Worm (Caenorhabditis elegans): Measurements from ENCODE around the gene crn-7.

crn-7 gene

ce11 chrIII:8319100-8319499, 50.8 kb downstream of the crn-7 start, which contains the start of gene F10E9.11 (continued):
- TF ChIP-seq madf-5 (GFP tag; IDR thresholded peaks at IDR 0.05) (no peak), nhr-25 (tag; optimal IDR thresholded peaks at IDR 0.05; ENCODE audit: borderline replicate concordance, insufficient read depth) (peak; percentile 15), php-3 (GFP tag; IDR thresholded peaks at IDR 0.05) (no peak), ces-1 (GFP tag; optimal IDR thresholded peaks at IDR 0.05) (no peak), lir-3 (tag; optimal IDR thresholded peaks at IDR 0.05) (no peak), snpc-4 (tag; optimal IDR thresholded peaks at IDR 0.05) (no peak), ztf-11 (tag; optimal IDR thresholded peaks at IDR 0.05) (no peak), hif-1 (tag; optimal IDR thresholded peaks at IDR 0.05) (peak in 1 of 2 experiments; percentile 87), spr-1 (tag; optimal IDR thresholded peaks at IDR 0.05) (peak; percentile 55), daf-12 (tag; optimal IDR thresholded peaks at IDR 0.05) (no peak), rbr-2 (tag; optimal IDR thresholded peaks at IDR 0.05) (peak; percentile 46), ceh-28 (tag; optimal IDR thresholded peaks at IDR 0.05) (no peak), jun-1 (tag; optimal IDR thresholded peaks at IDR 0.05) (no peak), F37D6.2 (tag; optimal IDR thresholded peaks at IDR 0.05) (peak; percentile 56), duxl-1 (tag; optimal IDR thresholded peaks at IDR 0.05; ENCODE audit: poor library complexity) (peak; percentile 57), ama-1 (optimal IDR thresholded peaks at IDR 0.05) (no peak), snpc-1.2 (GFP tag; IDR thresholded peaks at IDR 0.05) (0 out of 2 replicates have a peak, but pooled peaks have one; percentile 53), zag-1 (tag; optimal IDR thresholded peaks at IDR 0.05) (no peak), ceh-32 (tag; optimal IDR thresholded peaks at IDR 0.05; ENCODE audit: poor library complexity) (no peak), egl-43 (GFP tag; IDR thresholded peaks at IDR 0.05) (no peak), lin-38 (GFP tag; IDR thresholded peaks at IDR 0.05) (peak; percentile 78), nhr-10 (tag; optimal IDR thresholded peaks at IDR 0.05) (no peak), nhr-6 (tag; optimal IDR thresholded peaks at IDR 0.05) (peak; percentile 65), F26F4.8 (GFP tag; conservative IDR thresholded peaks at IDR 0.05) (no peak), tag-97 (GFP tag; IDR thresholded peaks at IDR 0.05) (no peak), ceh-82 (tag; optimal IDR thresholded peaks at IDR 0.05) (no peak), T26A8.4 (GFP tag; IDR thresholded peaks at IDR 0.05) (peak; percentile 45; the same call in 1 of the 2 replicates), lsy-2 (tag; optimal IDR thresholded peaks at IDR 0.05) (peak; percentile 28 to 88), Y5F2A.4 (GFP tag; optimal IDR thresholded peaks at IDR 0.05) (no peak), daf-16 (GFP tag; optimal IDR thresholded peaks at IDR 0.05) (no peak), daf-16 (tag; optimal IDR thresholded peaks at IDR 0.05) (no peak), ceh-20 (GFP tag; IDR thresholded peaks at IDR 0.05) (peak; percentile 26; the same call in 1 of the 2 replicates), lin-1 (GFP tag; IDR thresholded peaks at IDR 0.05) (no peak), aha-1 (tag) (peak; percentile 87), lin-13 (GFP tag; optimal IDR thresholded peaks at IDR 0.05) (peak; percentile 22), set-16 (GFP tag; IDR thresholded peaks at IDR 0.05) (no peak), nhr-76 (tag; optimal IDR thresholded peaks at IDR 0.05) (no peak), mxl-2 (GFP tag; conservative IDR thresholded peaks at IDR 0.05) (no peak), unc-62 (GFP tag; optimal IDR thresholded peaks at IDR 0.05 in 1 of 2) (peak in 1 of 2 experiments; percentile 17), unc-62 (tag; optimal IDR thresholded peaks at IDR 0.05) (no peak), nhr-42 (GFP tag; IDR thresholded peaks at IDR 0.05) (no peak), dmd-6 (GFP tag; IDR thresholded peaks at IDR 0.05) (peak; percentile 68; the same call in 1 of the 2 replicates), Y75B8A.6 (GFP tag; IDR thresholded peaks at IDR 0.05) (no peak), nhr-28 (tag; optimal IDR thresholded peaks at IDR 0.05) (peak; percentile 4), ceh-62 (tag; optimal IDR thresholded peaks at IDR 0.05) (no peak), F49E8.2 (tag; optimal IDR thresholded peaks at IDR 0.05; ENCODE audit: borderline replicate concordance) (peak; percentile 22), F10B5.3 (tag; optimal IDR thresholded peaks at IDR 0.05) (no peak), nhr-41 (GFP tag; IDR thresholded peaks at IDR 0.05) (no peak), zfp-2 (tag; optimal IDR thresholded peaks at IDR 0.05) (no peak), vab-7 (GFP tag; IDR thresholded peaks at IDR 0.05) (peak; percentile 37; the same call in 1 of the 2 replicates), unc-39 (tag; optimal IDR thresholded peaks at IDR 0.05) (no peak), dpl-1 (GFP tag; optimal IDR thresholded peaks at IDR 0.05) (peak; percentile 96), madf-9 (GFP tag; conservative IDR thresholded peaks at IDR 0.05) (peak; percentile 51; the same call in 1 of the 2 replicates)

Measured in whole organism, L4 larva.